Fruit fly (Drosophila melanogaster) whole organism, wandering third instar larva: ENCODE data around the gene CG18404.
A peak's percentile ranks its signal among the peaks of the same experiment; 100 is the strongest.

Experiments used
- CG9705 ChIP-seq: fragments of 200-800 bp; sonication (Bioruptor generic); optimal IDR thresholded peaks from 2 replicates; lab custom pipeline; 2018; ENCODE audit warnings: missing biosample characterization, mild to moderate bottlenecking, missing genetic modification characterization
- GATAd ChIP-seq: sonication (Bioruptor generic); optimal IDR thresholded peaks from 2 replicates; lab custom pipeline; 2016; ENCODE audit warnings: missing biosample characterization, missing genetic modification characterization
- Myc ChIP-seq: fragments of >200 bp; optimal IDR thresholded peaks from 2 replicates; lab custom pipeline; 2017
- OdsH ChIP-seq: fragments of 200-800 bp; sonication (Bioruptor generic); optimal IDR thresholded peaks from 2 replicates; lab custom pipeline; 2016; ENCODE audit warnings: missing biosample characterization, mild to moderate bottlenecking, missing genetic modification characterization
- Rel ChIP-seq, 2 experiments: fragments of 200-800 bp; sonication (Bioruptor generic) in 1 of 2; optimal IDR thresholded peaks; 2 replicates in 1 of 2; 3 replicates in 1 of 2; lab custom pipeline; 2016 to 2019; ENCODE audit warnings: mild to moderate bottlenecking in 2 of 2, missing biosample characterization in 2 of 2, missing genetic modification characterization in 2 of 2, moderate library complexity in 1 of 2
- Vsx2 ChIP-seq: fragments of 200-300, 225-300 bp; sonication (Bioruptor generic); optimal IDR thresholded peaks from 2 replicates; lab custom pipeline; 2018; ENCODE audit warnings: missing biosample characterization, missing genetic modification characterization; ENCODE audit not compliant: partially characterized antibody
- fru ChIP-seq: fragments of 200-800 bp; sonication (Bioruptor generic); optimal IDR thresholded peaks from 3 replicates; lab custom pipeline; 2016; ENCODE audit warnings: missing biosample characterization, mild to moderate bottlenecking, missing genetic modification characterization
- pan ChIP-seq: fragments of >200 bp; optimal IDR thresholded peaks from 2 replicates; lab custom pipeline; 2017
- psq ChIP-seq: fragments of 200-800 bp; sonication (Bioruptor generic); optimal IDR thresholded peaks from 3 replicates; lab custom pipeline; 2017; ENCODE audit warnings: missing biosample characterization, mild to moderate bottlenecking, missing genetic modification characterization, moderate library complexity
- rgr ChIP-seq: fragments of 200-800 bp; sonication (Bioruptor generic); optimal IDR thresholded peaks from 3 replicates; lab custom pipeline; 2016; ENCODE audit warnings: missing biosample characterization, mild to moderate bottlenecking, missing genetic modification characterization
- usp ChIP-seq: fragments of >200 bp; optimal IDR thresholded peaks from 2 replicates; lab custom pipeline; 2017; ENCODE audit warnings: missing biosample characterization, missing genetic modification characterization

- TF ChIP-seq pan (lab: Kevin White, UChicago) = no peak
- TF ChIP-seq GATAd (GFP tag; lab: Kevin White, UChicago) = no peak
- no peak for TF ChIP-seq usp (GFP tag; lab: Kevin White, UChicago)
- peak; percentile 55 for TF ChIP-seq rgr (GFP tag; lab: Kevin White, UChicago)
- TF ChIP-seq Myc = no peak
- TF ChIP-seq fru = peak; percentile 27
- no peak for TF ChIP-seq Vsx2 (GFP tag; lab: Kevin White, UChicago)
- peak; percentile 30 for TF ChIP-seq OdsH (GFP tag; lab: Kevin White, UChicago)
- TF ChIP-seq Rel (GFP tag; optimal IDR thresholded peaks at IDR 0.05; lab: Kevin White, UChicago) = no peak
- TF ChIP-seq Rel (tag; optimal IDR thresholded peaks at IDR 0.05; lab: Kevin White, UChicago) = no peak
- TF ChIP-seq psq (GFP tag; lab: Kevin White, UChicago) = no peak
- no peak for TF ChIP-seq CG9705
These were observed 31.0 kb downstream of the CG18404 start for dm6 chr3R:30283940-30284339.
